Fruit fly (Drosophila melanogaster): ENCODE results near the gene Fhos.

DNA sequence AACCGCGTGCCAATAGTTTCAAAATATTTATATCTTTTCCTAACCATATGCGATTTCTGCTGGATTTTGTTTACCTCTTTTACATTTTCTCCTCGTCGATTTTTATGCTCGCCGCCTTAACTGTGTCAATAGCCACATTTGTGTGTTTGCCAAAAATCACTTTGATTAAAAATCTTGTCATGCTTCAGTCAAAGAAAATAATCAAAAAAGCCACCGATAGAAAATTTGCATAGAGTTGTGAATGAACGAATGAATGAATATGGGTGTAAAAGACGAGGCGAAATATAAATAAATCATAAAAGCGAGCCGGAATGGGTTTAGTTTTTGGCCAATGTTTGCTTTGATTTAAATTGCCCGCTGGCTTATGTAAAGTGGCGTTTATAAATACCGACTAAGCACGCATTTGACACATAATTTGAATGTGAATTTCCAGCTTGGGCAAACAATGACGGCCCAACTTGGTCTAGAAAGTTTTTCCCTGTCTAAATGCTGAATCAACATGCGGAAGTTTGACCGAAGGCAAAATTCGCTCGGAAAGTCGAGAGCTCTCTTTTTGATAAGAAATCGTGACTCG is 27.4 kb downstream of the Fhos start:
- TF ChIP-seq Blimp-1 (GFP tag; optimal IDR thresholded peaks at IDR 0.05) (no peak), Sox15 (GFP tag; optimal IDR thresholded peaks at IDR 0.05) (no peak), Eip75B (GFP tag; optimal IDR thresholded peaks at IDR 0.05) (no peak), CG16779 (tag; optimal IDR thresholded peaks at IDR 0.05) (no peak), Hr39 (GFP tag; optimal IDR thresholded peaks at IDR 0.05) (no peak)
